Fruit fly (Drosophila melanogaster): Measurements from ENCODE around the gene CG10958.
A peak's percentile ranks its signal among the peaks of the same experiment; 100 is the strongest.

DNA sequence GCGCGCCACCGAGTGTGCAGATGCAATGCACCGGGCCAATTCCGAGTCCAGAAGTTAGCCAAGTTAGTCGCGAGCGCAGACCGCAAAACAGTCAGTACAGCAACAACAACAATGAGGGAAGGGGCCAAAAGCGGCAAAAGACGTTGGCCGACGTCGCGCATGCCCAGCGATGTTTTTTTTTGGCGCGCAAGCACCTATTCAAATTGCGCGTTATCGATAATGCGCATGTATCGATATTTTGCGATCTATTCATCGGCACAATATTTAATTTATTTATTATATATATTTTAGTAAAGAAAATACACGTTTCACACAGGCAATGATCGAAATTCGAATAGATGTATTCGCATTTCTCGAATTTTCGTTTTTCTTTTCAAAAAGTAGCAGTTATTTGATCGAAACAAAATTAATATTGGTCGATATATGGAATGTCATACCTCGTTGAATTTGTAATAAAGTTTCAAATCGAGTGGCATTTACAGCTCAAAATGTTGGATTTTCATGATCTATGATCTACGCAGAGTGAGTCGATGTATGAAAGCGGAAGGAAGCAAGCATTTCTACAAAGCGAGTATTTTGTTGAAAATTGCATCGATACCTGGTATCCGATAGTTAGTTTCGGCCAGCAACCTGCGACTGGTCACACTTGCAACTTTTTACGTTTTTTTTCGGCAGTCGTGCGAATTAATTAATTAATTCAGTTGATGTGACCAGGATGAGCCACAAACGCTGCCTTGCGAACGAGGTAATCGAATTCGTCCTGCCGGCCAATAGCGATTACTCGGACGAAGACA lies 2.7 kb upstream of the CG10958 start, which contains the start of gene CG2116:
- peak; percentile 46 for TF ChIP-seq Ets97D (GFP tag; optimal IDR thresholded peaks at IDR 0.05)
- no peak for TF ChIP-seq CG10274 (GFP tag; optimal IDR thresholded peaks at IDR 0.05)

Measured in whole organism, embryonic.